Worm (Caenorhabditis elegans) whole organism, mixed stage, embryonic: ENCODE data around the gene ddn-1.
"Not testable (repeated sequence)": the region's sequence is repeated elsewhere in the genome, so short reads cannot be mapped to it uniquely, and the experiment has no call there.

Experiments used
- M03D4.4 ChIP-seq: sonication (generic microtip); optimal IDR thresholded peaks from 2 replicates; lab custom pipeline; 2017; ENCODE audit warnings: mild to moderate bottlenecking, missing genetic modification characterization, missing compliant biosample characterization
- bed-3 ChIP-seq: fragments of 200-800 bp; sonication (Bioruptor generic); optimal IDR thresholded peaks from 3 replicates; lab custom pipeline; 2018; ENCODE audit warnings: mild to moderate bottlenecking, missing genetic modification characterization, moderate library complexity, missing compliant biosample characterization
- blmp-1 ChIP-seq: fragments of 150-350 bp; optimal IDR thresholded peaks from 2 replicates; lab custom pipeline; 2014; ENCODE audit warnings: missing biosample characterization, missing genetic modification characterization
- ceh-39 ChIP-seq: fragments of 150-350 bp; optimal IDR thresholded peaks from 2 replicates; lab custom pipeline; 2014; ENCODE audit warnings: missing biosample characterization, missing genetic modification characterization
- ceh-43 ChIP-seq: fragments of 200-800 bp; sonication (Bioruptor generic); optimal IDR thresholded peaks from 2 replicates; lab custom pipeline; 2018; ENCODE audit warnings: mild to moderate bottlenecking, missing genetic modification characterization, moderate library complexity, missing compliant biosample characterization
- ceh-83 ChIP-seq: fragments of 200-800 bp; sonication (Bioruptor generic); optimal IDR thresholded peaks from 2 replicates; lab custom pipeline; 2018; ENCODE audit warnings: mild to moderate bottlenecking, missing genetic modification characterization, missing compliant biosample characterization
- ces-1 ChIP-seq: fragments of 150-350 bp; optimal IDR thresholded peaks from 2 replicates; lab custom pipeline; 2014; ENCODE audit warnings: missing biosample characterization, missing genetic modification reagents, missing genetic modification characterization
- drap-1 ChIP-seq: fragments of 200-800 bp; sonication (Bioruptor generic); optimal IDR thresholded peaks from 3 replicates; lab custom pipeline; 2018; ENCODE audit warnings: mild to moderate bottlenecking, missing genetic modification characterization, missing compliant biosample characterization
- elt-1 ChIP-seq: sonication (generic microtip); optimal IDR thresholded peaks from 2 replicates; lab custom pipeline; 2017; ENCODE audit warnings: missing genetic modification characterization, mild to moderate bottlenecking, missing compliant biosample characterization, antibody characterized with exemption, moderate library complexity, borderline replicate concordance; ENCODE audit not compliant: insufficient read depth
- elt-3 ChIP-seq: fragments of 150-350 bp; optimal IDR thresholded peaks from 2 replicates; lab custom pipeline; 2014; ENCODE audit warnings: missing biosample characterization, missing genetic modification characterization
- flh-1 ChIP-seq: fragments of 200-800 bp; sonication (Bioruptor generic); optimal IDR thresholded peaks from 2 replicates; lab custom pipeline; 2018; ENCODE audit warnings: mild to moderate bottlenecking, missing genetic modification characterization, moderate library complexity, missing compliant biosample characterization
- ham-2 ChIP-seq: fragments of 200-800 bp; sonication (Bioruptor generic); optimal IDR thresholded peaks from 2 replicates; lab custom pipeline; 2018; ENCODE audit warnings: mild to moderate bottlenecking, missing genetic modification characterization, missing compliant biosample characterization
- hlh-1 ChIP-seq: fragments of 150-350 bp; optimal IDR thresholded peaks from 2 replicates; lab custom pipeline; 2014; ENCODE audit warnings: missing biosample characterization, missing genetic modification reagents, missing genetic modification characterization
- lin-13 ChIP-seq: fragments of 150-350 bp; optimal IDR thresholded peaks from 2 replicates; lab custom pipeline; 2014; ENCODE audit warnings: missing biosample characterization, missing genetic modification characterization
- lin-32 ChIP-seq: fragments of 200-800 bp; sonication (Bioruptor generic); optimal IDR thresholded peaks from 2 replicates; lab custom pipeline; 2018; ENCODE audit warnings: mild to moderate bottlenecking, missing genetic modification characterization, missing compliant biosample characterization
- lsy-2 ChIP-seq: fragments of 150-350 bp; optimal IDR thresholded peaks from 2 replicates; lab custom pipeline; 2014; ENCODE audit warnings: missing biosample characterization, missing genetic modification characterization
- mep-1 ChIP-seq: fragments of 150-350 bp; optimal IDR thresholded peaks from 2 replicates; lab custom pipeline; 2017; ENCODE audit warnings: missing biosample characterization, missing genetic modification reagents, missing genetic modification characterization, inconsistent platforms
- nhr-12 ChIP-seq: fragments of 150-350 bp; optimal IDR thresholded peaks from 2 replicates; lab custom pipeline; 2014; ENCODE audit warnings: missing biosample characterization, missing genetic modification characterization
- nhr-2 ChIP-seq: fragments of 150-350 bp; optimal IDR thresholded peaks from 2 replicates; lab custom pipeline; 2014; ENCODE audit warnings: missing biosample characterization, missing genetic modification characterization
- nhr-237 ChIP-seq: fragments of 150-350 bp; optimal IDR thresholded peaks from 2 replicates; lab custom pipeline; 2014; ENCODE audit warnings: missing biosample characterization, missing genetic modification characterization
- nhr-28 ChIP-seq: fragments of 150-350 bp; optimal IDR thresholded peaks from 2 replicates; lab custom pipeline; 2014; ENCODE audit warnings: missing biosample characterization, missing genetic modification characterization
- nhr-76 ChIP-seq: sonication (generic microtip); optimal IDR thresholded peaks from 2 replicates; lab custom pipeline; 2017; ENCODE audit warnings: missing biosample characterization, missing genetic modification characterization
- pha-4 ChIP-seq: fragments of 150-350 bp; optimal IDR thresholded peaks from 2 replicates; lab custom pipeline; 2018; ENCODE audit warnings: missing biosample characterization, missing genetic modification reagents, missing genetic modification characterization
- sem-2 ChIP-seq: fragments of 200-800 bp; sonication (Bioruptor generic); optimal IDR thresholded peaks from 2 replicates; lab custom pipeline; 2018; ENCODE audit warnings: mild to moderate bottlenecking, missing genetic modification characterization, missing compliant biosample characterization
- sptf-1 ChIP-seq: sonication (generic microtip); optimal IDR thresholded peaks from 2 replicates; lab custom pipeline; 2017; ENCODE audit warnings: mild to moderate bottlenecking, missing genetic modification characterization, moderate library complexity, missing compliant biosample characterization
- tbx-8 ChIP-seq: fragments of 200-800 bp; sonication (Bioruptor generic); optimal IDR thresholded peaks from 2 replicates; lab custom pipeline; 2018; ENCODE audit warnings: mild to moderate bottlenecking, missing genetic modification characterization, moderate library complexity, missing compliant biosample characterization
- unc-120 ChIP-seq: sonication (generic microtip); optimal IDR thresholded peaks from 2 replicates; lab custom pipeline; 2017; ENCODE audit warnings: missing genetic modification characterization, missing compliant biosample characterization; ENCODE audit not compliant: poor library complexity, severe bottlenecking
- unc-39 ChIP-seq: fragments of 150-350 bp; optimal IDR thresholded peaks from 2 replicates; lab custom pipeline; 2014; ENCODE audit warnings: missing biosample characterization, missing genetic modification characterization
- unc-62 ChIP-seq: fragments of 150-350 bp; optimal IDR thresholded peaks from 2 replicates; lab custom pipeline; 2014; ENCODE audit warnings: missing biosample characterization, missing genetic modification reagents, missing genetic modification characterization
- zip-8 ChIP-seq: fragments of 150-350 bp; optimal IDR thresholded peaks from 2 replicates; lab custom pipeline; 2014; ENCODE audit warnings: missing biosample characterization, missing genetic modification characterization
- ztf-11 ChIP-seq: fragments of 150-350 bp; optimal IDR thresholded peaks from 2 replicates; lab custom pipeline; 2014; ENCODE audit warnings: missing biosample characterization, missing genetic modification characterization

Gene ddn-1

DNA sequence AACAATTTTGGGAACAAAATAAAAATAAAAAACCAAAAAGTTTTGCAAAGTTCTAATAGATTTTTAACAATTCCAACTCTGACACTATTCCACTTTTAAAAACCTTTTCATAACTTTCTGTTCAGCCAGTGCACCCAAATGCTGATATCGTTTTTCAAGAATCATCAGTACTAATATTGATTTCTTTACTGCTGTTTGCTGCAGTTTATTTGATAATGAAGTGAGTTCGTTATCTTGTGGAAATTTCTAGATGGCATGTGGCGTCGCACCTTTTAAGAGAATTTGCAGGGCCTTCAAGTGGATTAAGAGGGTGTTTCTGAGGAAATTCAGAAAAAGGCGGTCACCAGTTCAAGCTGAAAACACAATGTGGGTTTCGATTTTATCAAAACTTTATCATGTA lies 29.3 kb downstream of the ddn-1 start:
- no peak for TF ChIP-seq nhr-12 (tag; lab: Kevin White, UChicago)
- no peak for TF ChIP-seq ces-1
- no peak for TF ChIP-seq M03D4.4
- no peak for TF ChIP-seq unc-39 (tag; lab: Kevin White, UChicago)
- no peak for TF ChIP-seq elt-1 (tag; lab: Kevin White, UChicago)
- TF ChIP-seq nhr-2 (tag; lab: Kevin White, UChicago), result no peak

DNA sequence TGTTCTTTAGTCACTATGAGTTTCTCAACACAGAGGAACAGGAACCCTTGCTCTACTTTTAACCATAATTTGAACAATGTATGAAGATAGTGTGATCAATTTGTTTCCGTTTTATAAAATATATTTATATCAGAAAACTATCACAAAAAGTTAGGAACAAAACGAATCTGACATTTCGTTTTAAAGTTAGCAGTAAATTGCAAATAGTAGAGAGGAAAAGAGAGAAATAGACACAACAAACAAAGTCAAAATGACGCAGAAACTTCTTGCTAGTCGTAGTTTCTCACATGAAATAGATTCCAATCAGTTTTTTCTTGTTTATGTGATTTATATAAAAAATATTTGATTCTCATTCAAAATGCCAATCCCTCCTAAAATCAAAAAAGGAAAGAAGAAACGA lies 31.2 kb downstream of the ddn-1 start, which contains the start of gene ZC196.5:
ZC196.5 (plus strand) TSS at position 301 of the 400 bp plus-strand sequence.
- TF ChIP-seq elt-1 (tag; lab: Kevin White, UChicago) (no peak), zip-8 (no peak), pha-4 (tag; lab: Kevin White, UChicago) (no peak), drap-1 (GFP tag; lab: Kevin White, UChicago) (no peak), ceh-83 (no peak), flh-1 (GFP tag; lab: Kevin White, UChicago) (no peak), ztf-11 (tag; lab: Kevin White, UChicago) (no peak), unc-39 (tag; lab: Kevin White, UChicago) (no peak)

ce11 chrV:8727077-8727476 lies 33.2 kb downstream of the ddn-1 start, which contains the start of gene ZC196.9:
Gene ZC196.9 (minus strand): TSS chrV:8727177.
- TF ChIP-seq nhr-2 (tag; lab: Kevin White, UChicago) (no peak), ceh-43 (GFP tag; lab: Kevin White, UChicago) (no peak), unc-62 (no peak), unc-120 (tag; lab: Kevin White, UChicago) (no peak), unc-39 (tag; lab: Kevin White, UChicago) (no peak), lsy-2 (tag; lab: Kevin White, UChicago) (no peak), nhr-12 (tag; lab: Kevin White, UChicago) (no peak), pha-4 (tag; lab: Kevin White, UChicago) (no peak), mep-1 (tag; lab: Kevin White, UChicago) (no peak), nhr-76 (tag; lab: Kevin White, UChicago) (no peak), nhr-237 (tag; lab: Kevin White, UChicago) (no peak), bed-3 (no peak), hlh-1 (tag; lab: Kevin White, UChicago) (no peak), sem-2 (GFP tag; lab: Kevin White, UChicago) (no peak), nhr-28 (no peak), ceh-39 (no peak), lin-32 (no peak), ham-2 (no peak), ztf-11 (tag; lab: Kevin White, UChicago) (no peak), sptf-1 (tag; lab: Kevin White, UChicago) (no peak)

DNA sequence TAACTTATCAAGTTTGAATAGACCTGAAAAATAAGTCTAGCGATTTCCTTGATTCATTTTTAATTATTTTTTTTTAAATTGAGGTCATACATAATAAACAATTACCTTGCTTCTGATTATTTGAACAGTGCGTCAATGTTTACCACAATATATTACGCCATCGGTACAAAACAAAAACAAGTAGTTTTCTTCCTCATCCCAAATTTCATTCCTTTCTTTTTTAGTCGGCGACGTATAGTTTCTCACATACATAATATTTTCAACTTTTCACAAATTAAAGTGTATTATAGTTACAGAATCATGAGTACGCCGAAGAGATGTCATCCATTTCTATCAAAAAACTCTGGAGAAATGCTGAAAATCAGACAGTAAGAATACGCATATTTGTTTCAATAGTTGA lies 34.1 kb downstream of the ddn-1 start, which contains the start of gene droe-8:
droe-8 (plus strand) TSS at position 301 of the 400 bp plus-strand sequence.
- not testable (repeated sequence) for TF ChIP-seq elt-3 (tag; lab: Kevin White, UChicago); unc-62; mep-1 (tag; lab: Kevin White, UChicago)
- TF ChIP-seq, all 35 proteins: peak for 0; not testable (repeated sequence) for 35

DNA sequence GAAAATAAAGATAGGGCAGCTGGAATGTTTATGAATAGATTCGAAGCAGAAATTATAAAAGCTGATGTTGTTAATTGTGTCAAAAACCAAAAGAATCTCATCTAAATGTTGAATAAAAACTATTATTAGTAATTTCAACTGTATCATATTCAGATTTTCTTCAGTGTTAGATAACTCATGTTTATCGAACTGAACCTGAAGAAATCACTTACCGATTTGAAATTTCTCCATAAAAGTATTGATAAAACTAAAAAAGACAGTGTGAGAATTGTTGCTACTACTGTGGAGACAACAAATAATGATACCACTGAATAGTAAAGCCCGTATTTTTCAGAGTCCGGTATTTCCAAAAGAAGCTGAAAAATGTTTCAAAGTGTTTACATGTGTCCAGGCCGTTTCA lies 38.2 kb downstream of the ddn-1 start, which contains the start of gene ZC196.8:
ZC196.8 (minus strand) TSS at position 101 of the 400 bp plus-strand sequence.
- TF ChIP-seq ceh-83; unc-120 (tag; lab: Kevin White, UChicago); nhr-28: not testable (repeated sequence)

DNA sequence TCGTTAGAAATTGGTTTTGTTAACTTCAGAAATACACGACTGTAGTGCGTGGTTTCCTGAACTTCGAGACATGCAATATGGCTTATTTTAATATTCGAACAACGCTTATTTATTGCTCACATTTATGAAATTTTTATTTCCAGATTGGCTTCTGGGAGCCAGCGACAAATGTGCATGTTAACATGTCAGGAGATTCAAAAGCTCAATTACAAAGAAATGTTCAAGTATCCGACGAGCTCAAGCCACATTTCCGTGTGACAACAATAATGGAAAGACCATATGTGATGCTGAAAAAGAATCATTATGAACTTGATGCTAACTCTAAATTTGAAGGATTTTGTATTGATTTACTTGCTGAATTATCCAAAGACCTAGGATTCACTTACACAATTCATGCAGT lies 41.9 kb downstream of the ddn-1 start:
- TF ChIP-seq tbx-8 (GFP tag; lab: Kevin White, UChicago) (no peak), ceh-83 (no peak), lsy-2 (tag; lab: Kevin White, UChicago) (no peak), unc-39 (tag; lab: Kevin White, UChicago) (no peak), blmp-1 (no peak), lin-13 (tag; lab: Kevin White, UChicago) (no peak), pha-4 (tag; lab: Kevin White, UChicago) (no peak), elt-3 (tag; lab: Kevin White, UChicago) (no peak), elt-1 (tag; lab: Kevin White, UChicago) (no peak), drap-1 (GFP tag; lab: Kevin White, UChicago) (no peak), nhr-2 (tag; lab: Kevin White, UChicago) (no peak), nhr-28 (no peak), ceh-43 (GFP tag; lab: Kevin White, UChicago) (no peak), ceh-39 (no peak), flh-1 (GFP tag; lab: Kevin White, UChicago) (no peak), bed-3 (no peak), sem-2 (GFP tag; lab: Kevin White, UChicago) (no peak)
